Fruit fly (Drosophila melanogaster): ENCODE results near the gene fred.

dm6 chr2L:3991638-3992037, at the start of gene fred:
- TF ChIP-seq CG11617 (GFP tag; optimal IDR thresholded peaks at IDR 0.05) (no peak), CG5204 (GFP tag; optimal IDR thresholded peaks at IDR 0.05) (no peak), CG7101 (tag; optimal IDR thresholded peaks at IDR 0.05) (no peak), CG7045 (GFP tag; optimal IDR thresholded peaks at IDR 0.05) (no peak)

Data from whole organism, adult.